Fruit fly (Drosophila melanogaster) whole organism, embryonic: ENCODE results near the gene Jhbp1.

ENCODE experiments used
- Abd-B ChIP-seq: fragments of 200-800 bp; sonication (Bioruptor generic); optimal IDR thresholded peaks from 2 replicates; lab custom pipeline; 2018; ENCODE audit warnings: missing biosample characterization, mild to moderate bottlenecking, missing genetic modification characterization, moderate library complexity
- CG11085 ChIP-seq: fragments of 200-800 bp; sonication (Bioruptor generic); IDR thresholded peaks from 2 replicates; pipeline ENCODE4 v1.3.6; 2022; ENCODE audit warnings: missing biosample characterization, missing genetic modification characterization
- CG11093 ChIP-seq: fragments of 200-800 bp; sonication (Bioruptor generic); IDR thresholded peaks from 3 replicates; pipeline ENCODE4 v1.3.6; 2022; ENCODE audit warnings: missing biosample characterization, missing genetic modification characterization
- CG11695 ChIP-seq: fragments of 200-800 bp; sonication (Bioruptor generic); IDR thresholded peaks from 3 replicates; pipeline ENCODE4 v1.3.6; 2022; ENCODE audit warnings: missing biosample characterization, missing genetic modification characterization
- CG14710 ChIP-seq: fragments of 200-800 bp; sonication (Bioruptor generic); optimal IDR thresholded peaks from 3 replicates; lab custom pipeline; 2019; ENCODE audit warnings: missing biosample characterization, mild to moderate bottlenecking, missing genetic modification characterization, moderate library complexity
- CG1647 ChIP-seq: fragments of 200-800 bp; sonication (Bioruptor generic); optimal IDR thresholded peaks from 3 replicates; lab custom pipeline; 2016; ENCODE audit warnings: missing biosample characterization, missing genetic modification characterization
- CG16779 ChIP-seq: fragments of 200-800 bp; sonication (Bioruptor generic); IDR thresholded peaks from 2 replicates; pipeline ENCODE4 v1.3.6; 2022; ENCODE audit warnings: missing biosample characterization, missing genetic modification characterization
- CG17359 ChIP-seq: fragments of 200-800 bp; sonication (Bioruptor generic); optimal IDR thresholded peaks from 3 replicates; lab custom pipeline; 2018; ENCODE audit warnings: missing biosample characterization, mild to moderate bottlenecking, missing genetic modification characterization, moderate library complexity
- CG18011 ChIP-seq: fragments of 200-800 bp; sonication (Bioruptor generic); optimal IDR thresholded peaks from 2 replicates; lab custom pipeline; 2017; ENCODE audit warnings: missing biosample characterization, missing genetic modification characterization, mild to moderate bottlenecking, moderate library complexity, missing genotype
- CG2116 ChIP-seq: fragments of 200-800 bp; sonication (Bioruptor generic); optimal IDR thresholded peaks from 3 replicates; lab custom pipeline; 2018; ENCODE audit warnings: missing biosample characterization, mild to moderate bottlenecking, missing genetic modification characterization
- CG2875 ChIP-seq: fragments of 200-800 bp; sonication (Bioruptor generic); optimal IDR thresholded peaks from 2 replicates; lab custom pipeline; 2017; ENCODE audit warnings: missing biosample characterization, mild to moderate bottlenecking, missing genetic modification characterization, missing genetic modification reagents
- CG31441 ChIP-seq: fragments of 200-800 bp; sonication (Bioruptor generic); IDR thresholded peaks from 2 replicates; pipeline ENCODE4 v1.3.6; 2022; ENCODE audit warnings: missing biosample characterization, missing genetic modification characterization
- CG8290 ChIP-seq, 3 experiments: fragments of 200-800 bp; sonication (Bioruptor generic); optimal IDR thresholded peaks; 2 replicates each; lab custom pipeline; 2016 to 2019; ENCODE audit warnings: missing biosample characterization in 3 of 3, missing genetic modification characterization in 3 of 3, mild to moderate bottlenecking in 2 of 3, moderate library complexity in 1 of 3
- CG8944 ChIP-seq: fragments of 200-800 bp; sonication (Bioruptor generic); optimal IDR thresholded peaks from 3 replicates; lab custom pipeline; 2016; ENCODE audit warnings: missing biosample characterization, missing genetic modification characterization
- CHES-1-like ChIP-seq: fragments of 200-800 bp; sonication (Bioruptor generic); optimal IDR thresholded peaks from 2 replicates; lab custom pipeline; 2016; ENCODE audit warnings: missing biosample characterization, missing genetic modification characterization
- D ChIP-seq, 2 experiments: fragments of 200-800 bp in 1 of 2; fragments of >200 bp in 1 of 2; sonication (Bioruptor generic) in 1 of 2; optimal IDR thresholded peaks; 2 replicates in 1 of 2; 3 replicates in 1 of 2; lab custom pipeline; 2017; ENCODE audit warnings: mild to moderate bottlenecking in 1 of 2, missing biosample characterization in 1 of 2, missing genetic modification characterization in 1 of 2, missing genetic modification reagents in 1 of 2
- Dip2 ChIP-seq: fragments of 200-800 bp; sonication (Bioruptor generic); IDR thresholded peaks from 2 replicates; pipeline ENCODE4 v1.3.6; 2022; ENCODE audit warnings: missing biosample characterization, missing genetic modification characterization
- Dip3 ChIP-seq: fragments of 200-800 bp; sonication (Bioruptor generic); optimal IDR thresholded peaks from 3 replicates; lab custom pipeline; 2016; ENCODE audit warnings: missing biosample characterization, missing genetic modification characterization
- Gsc ChIP-seq: fragments of 200-800 bp; sonication (Bioruptor generic); IDR thresholded peaks from 2 replicates; pipeline ENCODE4 v1.3.6; 2022; ENCODE audit warnings: missing biosample characterization, missing genetic modification characterization
- H2.0 ChIP-seq: fragments of 200-800 bp; sonication (Bioruptor generic); IDR thresholded peaks from 2 replicates; pipeline ENCODE4 v1.3.6; 2022; ENCODE audit warnings: missing biosample characterization, missing genetic modification characterization
- Hmx ChIP-seq: fragments of 200-800 bp; sonication (Bioruptor generic); optimal IDR thresholded peaks from 2 replicates; lab custom pipeline; 2016; ENCODE audit warnings: missing biosample characterization, missing genetic modification characterization
- Hsf ChIP-seq: fragments of 200-800 bp; sonication (Bioruptor generic); optimal IDR thresholded peaks from 3 replicates; lab custom pipeline; 2016; ENCODE audit warnings: missing biosample characterization, missing genetic modification characterization
- Myb ChIP-seq: fragments of 200-800 bp; sonication (Bioruptor generic); optimal IDR thresholded peaks from 2 replicates; lab custom pipeline; 2016; ENCODE audit warnings: missing biosample characterization, missing genetic modification characterization
- NC2β ChIP-seq: fragments of 200-800 bp; sonication (Bioruptor generic); optimal IDR thresholded peaks from 2 replicates; lab custom pipeline; 2016; ENCODE audit warnings: missing biosample characterization, missing genetic modification characterization
- Spps ChIP-seq: fragments of 200-800 bp; sonication (Bioruptor generic); optimal IDR thresholded peaks from 2 replicates; lab custom pipeline; 2018; ENCODE audit warnings: missing biosample characterization, mild to moderate bottlenecking, missing genetic modification characterization
- Vsx1 ChIP-seq: fragments of 200-800 bp; sonication (Bioruptor generic); optimal IDR thresholded peaks from 2 replicates; lab custom pipeline; 2017; ENCODE audit warnings: missing biosample characterization, mild to moderate bottlenecking, missing genetic modification characterization, missing genetic modification reagents
- ab ChIP-seq: fragments of 200-800 bp; sonication (Bioruptor generic); optimal IDR thresholded peaks from 2 replicates; lab custom pipeline; 2016; ENCODE audit warnings: missing biosample characterization, missing genetic modification characterization
- ac ChIP-seq: fragments of 200-800 bp; sonication (Bioruptor generic); optimal IDR thresholded peaks from 3 replicates; lab custom pipeline; 2017; ENCODE audit warnings: missing biosample characterization, mild to moderate bottlenecking, missing genetic modification characterization
- ash1 ChIP-seq: fragments of 200-800 bp; sonication (Bioruptor generic); optimal IDR thresholded peaks from 2 replicates; lab custom pipeline; 2018; ENCODE audit warnings: missing biosample characterization, mild to moderate bottlenecking, missing genetic modification characterization
- bab2 ChIP-seq: fragments of 200-800 bp; sonication (Bioruptor generic); optimal IDR thresholded peaks from 2 replicates; lab custom pipeline; 2016; ENCODE audit warnings: missing biosample characterization, missing genetic modification characterization
- br ChIP-seq: fragments of >200 bp; optimal IDR thresholded peaks from 2 replicates; lab custom pipeline; 2017
- corto ChIP-seq: fragments of 200-800 bp; sonication (Bioruptor generic); optimal IDR thresholded peaks from 2 replicates; lab custom pipeline; 2016; ENCODE audit warnings: missing biosample characterization, mild to moderate bottlenecking, missing genetic modification characterization, moderate library complexity
- dmrt11E ChIP-seq: fragments of 200-800 bp; sonication (Bioruptor generic); optimal IDR thresholded peaks from 3 replicates; lab custom pipeline; 2018; ENCODE audit warnings: missing biosample characterization, mild to moderate bottlenecking, missing genetic modification characterization, moderate library complexity
- eyg ChIP-seq: fragments of 200-800 bp; sonication (Bioruptor generic); optimal IDR thresholded peaks from 3 replicates; lab custom pipeline; 2016; ENCODE audit warnings: missing biosample characterization, missing genetic modification characterization
- fd64A ChIP-seq: fragments of 200-800 bp; sonication (Bioruptor generic); optimal IDR thresholded peaks from 3 replicates; lab custom pipeline; 2018; ENCODE audit warnings: missing biosample characterization, mild to moderate bottlenecking, missing genetic modification characterization
- fru ChIP-seq: fragments of >200 bp; optimal IDR thresholded peaks from 2 replicates; lab custom pipeline; 2017
- gcm ChIP-seq: fragments of 200-800 bp; sonication (Bioruptor generic); optimal IDR thresholded peaks from 2 replicates; lab custom pipeline; 2019; ENCODE audit warnings: missing biosample characterization, mild to moderate bottlenecking, missing genetic modification characterization, moderate library complexity
- grn ChIP-seq: fragments of 200-800 bp; sonication (Bioruptor generic); optimal IDR thresholded peaks from 3 replicates; lab custom pipeline; 2017; ENCODE audit warnings: missing biosample characterization, missing genetic modification characterization
- h ChIP-seq: fragments of >200 bp; optimal IDR thresholded peaks from 2 replicates; lab custom pipeline; 2017
- hb ChIP-seq: fragments of 200-800 bp; sonication (Bioruptor generic); IDR thresholded peaks from 3 replicates; pipeline ENCODE4 v1.3.6; 2022; ENCODE audit warnings: missing biosample characterization, missing genetic modification characterization; ENCODE audit not compliant: partially characterized antibody
- maf-S ChIP-seq: fragments of 200-800 bp; sonication (Bioruptor generic); optimal IDR thresholded peaks from 2 replicates; lab custom pipeline; 2016; ENCODE audit warnings: missing biosample characterization, missing genetic modification characterization
- odd ChIP-seq: fragments of 200-800 bp; sonication (Bioruptor generic); optimal IDR thresholded peaks from 2 replicates; lab custom pipeline; 2017; ENCODE audit warnings: missing biosample characterization, mild to moderate bottlenecking, missing genetic modification characterization
- salm ChIP-seq: fragments of 200-800 bp; sonication (Bioruptor generic); optimal IDR thresholded peaks from 2 replicates; lab custom pipeline; 2018; ENCODE audit warnings: missing biosample characterization, mild to moderate bottlenecking, missing genetic modification characterization
- seq ChIP-seq: fragments of 200-800 bp; sonication (Bioruptor generic); IDR thresholded peaks from 2 replicates; pipeline ENCODE4 v1.3.6; 2022; ENCODE audit warnings: missing biosample characterization, missing genetic modification characterization
- sim ChIP-seq: fragments of 200-800 bp; sonication (Bioruptor generic); IDR thresholded peaks from 2 replicates; pipeline ENCODE4 v1.3.6; 2022; ENCODE audit warnings: missing biosample characterization, missing genetic modification characterization
- sqz ChIP-seq: fragments of 200-800 bp; sonication (Bioruptor generic); optimal IDR thresholded peaks from 3 replicates; lab custom pipeline; 2018; ENCODE audit warnings: missing biosample characterization, mild to moderate bottlenecking, missing genetic modification characterization
- sr ChIP-seq: fragments of 200-800 bp; sonication (Bioruptor generic); IDR thresholded peaks from 3 replicates; pipeline ENCODE4 v1.3.6; 2022; ENCODE audit warnings: missing biosample characterization, missing genetic modification characterization
- unpg ChIP-seq: fragments of 200-800 bp; sonication (Bioruptor generic); optimal IDR thresholded peaks from 3 replicates; lab custom pipeline; 2018; ENCODE audit warnings: missing biosample characterization, mild to moderate bottlenecking, missing genetic modification characterization, moderate library complexity
- vvl ChIP-seq: fragments of 200-800 bp; sonication (Bioruptor generic); IDR thresholded peaks from 2 replicates; pipeline ENCODE4 v1.3.6; 2022; ENCODE audit warnings: missing biosample characterization, missing genetic modification characterization
- wdn ChIP-seq: fragments of 200-800 bp; sonication (Bioruptor generic); IDR thresholded peaks from 2 replicates; pipeline ENCODE4 v1.3.6; 2022; ENCODE audit warnings: missing biosample characterization, missing genetic modification characterization
- wek ChIP-seq: fragments of 200-800 bp; sonication (Bioruptor generic); optimal IDR thresholded peaks from 3 replicates; lab custom pipeline; 2018; ENCODE audit warnings: missing biosample characterization, mild to moderate bottlenecking, missing genetic modification characterization, moderate library complexity
- yki ChIP-seq: fragments of >200 bp; optimal IDR thresholded peaks from 3 replicates; lab custom pipeline; 2018

The Jhbp1 gene

DNA sequence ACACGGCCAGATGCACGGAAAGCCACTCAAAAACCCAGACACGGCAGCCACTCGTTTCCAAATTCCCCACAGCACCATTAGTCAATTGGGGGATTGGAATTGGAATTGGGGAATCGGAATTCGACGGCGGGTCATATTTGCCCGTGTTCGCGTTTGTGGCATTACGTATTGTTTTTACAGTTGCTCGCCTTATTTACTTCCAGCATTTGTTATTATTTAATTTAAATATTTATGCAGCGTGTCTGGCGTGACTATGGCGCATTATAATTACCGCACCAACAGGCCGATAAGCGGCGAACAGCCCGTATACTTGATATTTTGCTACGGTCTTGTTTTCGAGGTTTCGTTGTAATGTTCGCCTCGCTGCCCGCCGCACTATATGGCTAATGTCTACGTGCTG is 49.9 kb downstream of the Jhbp1 start (continued):
- TF ChIP-seq CG2875 (GFP tag; lab: Kevin White, UChicago) = peak; percentile 79
- TF ChIP-seq bab2 (GFP tag; lab: Kevin White, UChicago) = peak; percentile 42
- no peak for TF ChIP-seq Dip3 (GFP tag; lab: Kevin White, UChicago)
- TF ChIP-seq vvl (GFP tag; lab: Robert Waterston, UW) = peak; percentile 59; the same call in 1 of the 2 replicates
- TF ChIP-seq Hsf (GFP tag; lab: Kevin White, UChicago) = no peak
- TF ChIP-seq CG11085 (GFP tag; lab: Robert Waterston, UW) = no peak
- no peak for TF ChIP-seq hb (GFP tag; lab: Robert Waterston, UW)
- TF ChIP-seq CG11695 (GFP tag; lab: Robert Waterston, UW) = peak; percentile 75; the same call in 2 of the 3 replicates
- TF ChIP-seq sr (GFP tag; lab: Robert Waterston, UW) = no peak
- no peak for TF ChIP-seq ab (GFP tag; lab: Kevin White, UChicago)
- no peak for TF ChIP-seq h (lab: Kevin White, UChicago)
- no peak for TF ChIP-seq fru (lab: Kevin White, UChicago)
- no peak for TF ChIP-seq Dip2 (GFP tag; lab: Robert Waterston, UW)
- TF ChIP-seq CG8290 (GFP tag; optimal IDR thresholded peaks at IDR 0.05; lab: Kevin White, UChicago) = no peak
- TF ChIP-seq CG8290 (tag; optimal IDR thresholded peaks at IDR 0.05; lab: Kevin White, UChicago) = peak in 1 of 2 experiments; percentile 57
- TF ChIP-seq gcm (GFP tag; lab: Kevin White, UChicago) = peak; percentile 21
- no peak for TF ChIP-seq maf-S (GFP tag; lab: Kevin White, UChicago)
- no peak for TF ChIP-seq Hmx (GFP tag; lab: Kevin White, UChicago)
- peak; percentile 48 for TF ChIP-seq CG18011
- peak; percentile 14 for TF ChIP-seq sqz
- no peak for TF ChIP-seq CHES-1-like
- no peak for TF ChIP-seq wdn (GFP tag; lab: Robert Waterston, UW)
- no peak for TF ChIP-seq Gsc (GFP tag; lab: Robert Waterston, UW)
- peak; percentile 63 for TF ChIP-seq wek (GFP tag; lab: Kevin White, UChicago)
- no peak for TF ChIP-seq CG11093 (GFP tag; lab: Robert Waterston, UW)

- TF ChIP-seq CG14710 (tag; lab: Kevin White, UChicago) (peak; percentile 29), dmrt11E (tag; lab: Kevin White, UChicago) (peak; percentile 26), eyg (GFP tag; lab: Kevin White, UChicago) (peak; percentile 24), unpg (GFP tag; lab: Kevin White, UChicago) (peak; percentile 21), CG31441 (GFP tag; lab: Robert Waterston, UW) (peak; percentile 29; the same call in 1 of the 2 replicates), odd (peak; percentile 27), Vsx1 (peak; percentile 20), ash1 (no peak), D (optimal IDR thresholded peaks at IDR 0.05; lab: Kevin White, UChicago) (no peak), D (GFP tag; optimal IDR thresholded peaks at IDR 0.05; lab: Kevin White, UChicago) (peak; percentile 26), seq (no peak), CG17359 (tag; lab: Kevin White, UChicago) (peak; percentile 21), Gsc (GFP tag; lab: Robert Waterston, UW) (no peak), NC2β (GFP tag; lab: Kevin White, UChicago) (peak; percentile 2), Abd-B (GFP tag; lab: Kevin White, UChicago) (no peak), grn (GFP tag; lab: Kevin White, UChicago) (peak; percentile 69), fd64A (GFP tag; lab: Kevin White, UChicago) (peak; percentile 17), br (lab: Kevin White, UChicago) (no peak), yki (no peak), Myb (GFP tag; lab: Kevin White, UChicago) (no peak), CG16779 (GFP tag; lab: Robert Waterston, UW) (no peak), CG2116 (GFP tag; lab: Kevin White, UChicago) (peak; percentile 11), Spps (tag; lab: Kevin White, UChicago) (peak; percentile 1), CG1647 (GFP tag; lab: Kevin White, UChicago) (no peak), CG8944 (GFP tag; lab: Kevin White, UChicago) (no peak), corto (no peak), ac (GFP tag; lab: Kevin White, UChicago) (peak; percentile 29), H2.0 (no peak), salm (peak; percentile 43), sim (no peak), CG18011 (no peak)
Measured at dm6 chr3R:5016280-5016679, 51.0 kb downstream of the Jhbp1 start.
